Worm (Caenorhabditis elegans) whole organism, early embryonic: Measurements from ENCODE around the gene cyp-33C1.

ENCODE experiments used
- B0310.2 ChIP-seq: sonication (generic microtip); optimal IDR thresholded peaks from 2 replicates; lab custom pipeline; 2016; ENCODE audit warnings: mild to moderate bottlenecking, missing genetic modification characterization, missing compliant biosample characterization
- F13C5.2 ChIP-seq: sonication (generic microtip); optimal IDR thresholded peaks from 2 replicates; lab custom pipeline; 2017; ENCODE audit warnings: mild to moderate bottlenecking, missing genetic modification characterization, inconsistent platforms, missing compliant biosample characterization
- aly-1 ChIP-seq: sonication (generic microtip); optimal IDR thresholded peaks from 2 replicates; lab custom pipeline; 2016; ENCODE audit warnings: missing genetic modification characterization, missing compliant biosample characterization
- ama-1 ChIP-seq: fragments of 150-350 bp; optimal IDR thresholded peaks from 2 replicates; lab custom pipeline; 2014
- ceh-13 ChIP-seq: fragments of 200-800 bp; sonication (Bioruptor generic); optimal IDR thresholded peaks from 2 replicates; lab custom pipeline; 2018; ENCODE audit warnings: mild to moderate bottlenecking, missing genetic modification characterization, missing compliant biosample characterization
- ceh-36 ChIP-seq: sonication (generic microtip); optimal IDR thresholded peaks from 2 replicates; lab custom pipeline; 2016; ENCODE audit warnings: missing genetic modification characterization, inconsistent platforms, missing compliant biosample characterization
- ets-7 ChIP-seq: sonication (generic microtip); optimal IDR thresholded peaks from 2 replicates; lab custom pipeline; 2016; ENCODE audit warnings: missing genotype, missing genetic modification characterization, missing compliant biosample characterization
- flt-1 ChIP-seq: fragments of 200-800 bp; sonication (Bioruptor generic); IDR thresholded peaks from 2 replicates; pipeline ENCODE4 v1.3.6; 2022; ENCODE audit warnings: missing genetic modification characterization, missing compliant biosample characterization
- hmbx-1 ChIP-seq: sonication (generic microtip); optimal IDR thresholded peaks from 2 replicates; lab custom pipeline; 2016; ENCODE audit warnings: mild to moderate bottlenecking, missing genetic modification characterization, missing compliant biosample characterization
- hmg-4 ChIP-seq: fragments of 200-800 bp; sonication (Bioruptor generic); optimal IDR thresholded peaks from 2 replicates; lab custom pipeline; 2018; ENCODE audit warnings: mild to moderate bottlenecking, missing genetic modification characterization, missing compliant biosample characterization
- hnd-1 ChIP-seq: sonication (generic microtip); optimal IDR thresholded peaks from 2 replicates; lab custom pipeline; 2016; ENCODE audit warnings: missing genetic modification characterization, missing compliant biosample characterization
- pes-1 ChIP-seq: fragments of 200-800 bp; sonication (Bioruptor generic); IDR thresholded peaks from 2 replicates; pipeline ENCODE4 v1.3.6; 2022; ENCODE audit warnings: missing genetic modification reagents, missing genetic modification characterization, missing compliant biosample characterization
- scrt-1 ChIP-seq: fragments of 200-800 bp; sonication (Bioruptor generic); IDR thresholded peaks from 2 replicates; pipeline ENCODE4 v1.3.6; 2022; ENCODE audit warnings: missing genetic modification characterization, missing compliant biosample characterization
- sea-1 ChIP-seq: fragments of 200-800 bp; sonication (Bioruptor generic); conservative IDR thresholded peaks from 2 replicates; pipeline ENCODE4 v1.3.6; 2022; ENCODE audit warnings: missing genetic modification characterization, missing compliant biosample characterization
- tbx-11 ChIP-seq: fragments of 200-800 bp; sonication (Bioruptor generic); IDR thresholded peaks from 2 replicates; pipeline ENCODE4 v1.3.6; 2022; ENCODE audit warnings: missing genetic modification characterization, missing compliant biosample characterization
- tbx-37 ChIP-seq: fragments of 200-800 bp; sonication (Bioruptor generic); conservative IDR thresholded peaks from 2 replicates; pipeline ENCODE4 v1.3.6; 2022; ENCODE audit warnings: missing genetic modification reagents, missing genetic modification characterization, missing compliant biosample characterization
- tra-4 ChIP-seq: sonication (generic microtip); optimal IDR thresholded peaks from 2 replicates; lab custom pipeline; 2017; ENCODE audit warnings: missing genetic modification characterization, missing compliant biosample characterization

Gene cyp-33C1

DNA sequence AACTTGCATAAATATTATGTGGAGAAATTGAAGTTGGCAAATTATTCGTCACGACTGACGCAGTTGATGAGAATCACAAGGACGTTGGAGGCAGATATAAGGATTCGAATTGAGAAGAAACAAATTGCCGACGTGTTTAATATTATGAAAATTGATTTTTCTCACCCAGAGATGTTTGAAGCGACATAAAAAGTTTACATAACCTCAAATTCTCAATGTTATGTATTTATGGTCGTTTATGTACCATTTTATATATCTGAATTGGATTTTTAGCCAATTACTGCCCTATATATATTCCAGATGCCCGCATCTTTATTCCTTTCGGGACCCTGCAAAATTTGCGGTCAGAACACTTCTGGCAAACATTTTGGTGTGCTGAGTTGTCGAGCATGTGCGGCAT lies 49.5 kb downstream of the cyp-33C1 start, which contains the start of gene nhr-126:
TSS of gene nhr-126 (plus strand) at position 301 of the 400 bp plus-strand sequence.
- TF ChIP-seq flt-1 (GFP tag; lab: Robert Waterston, UW): no peak
- no peak for TF ChIP-seq B0310.2 (tag; lab: Kevin White, UChicago)
- TF ChIP-seq ceh-36 (tag; lab: Kevin White, UChicago): no peak
- no peak for TF ChIP-seq tbx-37 (GFP tag; lab: Robert Waterston, UW)
- TF ChIP-seq tbx-11 (GFP tag; lab: Robert Waterston, UW): no peak
- TF ChIP-seq sea-1 (GFP tag; lab: Robert Waterston, UW): no peak
- TF ChIP-seq hmg-4 (GFP tag; lab: Kevin White, UChicago): no peak
- TF ChIP-seq pes-1 (GFP tag; lab: Robert Waterston, UW): no peak
- no peak for TF ChIP-seq tra-4
- TF ChIP-seq scrt-1: no peak
- no peak for TF ChIP-seq F13C5.2 (tag; lab: Kevin White, UChicago)
- TF ChIP-seq hmbx-1 (tag; lab: Kevin White, UChicago): no peak
- TF ChIP-seq ama-1 (lab: Kevin White, UChicago): no peak
- no peak for TF ChIP-seq ets-7 (tag; lab: Kevin White, UChicago)
- TF ChIP-seq aly-1 (tag; lab: Kevin White, UChicago): no peak
- TF ChIP-seq ceh-13 (GFP tag; lab: Kevin White, UChicago): no peak
- no peak for TF ChIP-seq hnd-1 (tag; lab: Kevin White, UChicago)

DNA sequence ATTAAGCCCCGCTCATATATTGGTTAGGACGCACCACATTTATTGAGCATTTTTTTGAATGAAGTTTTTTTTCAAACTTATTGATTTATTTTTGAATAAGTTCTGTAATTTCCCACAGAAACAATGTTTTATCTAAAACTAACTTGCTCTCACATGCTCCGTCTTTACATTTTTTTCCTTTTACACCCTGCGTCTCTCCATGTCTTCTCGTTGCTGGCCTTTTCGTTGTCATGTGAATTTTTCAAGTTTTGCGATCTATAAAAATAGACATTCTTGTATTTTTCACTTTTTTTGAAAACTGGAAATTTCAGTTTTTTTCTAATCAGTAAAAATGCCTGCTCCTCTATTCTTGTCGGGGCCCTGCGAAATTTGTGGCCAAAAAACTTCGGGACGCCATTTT lies 51.6 kb downstream of the cyp-33C1 start, which contains the start of gene nhr-134:
TSS of gene nhr-134 (plus strand) at position 312 of the 400 bp plus-strand sequence.
- no peak for TF ChIP-seq ceh-13 (GFP tag; lab: Kevin White, UChicago)
- no peak for TF ChIP-seq hmbx-1 (tag; lab: Kevin White, UChicago)
- TF ChIP-seq hmg-4 (GFP tag; lab: Kevin White, UChicago): no peak
- TF ChIP-seq flt-1 (GFP tag; lab: Robert Waterston, UW): no peak
- no peak for TF ChIP-seq pes-1 (GFP tag; lab: Robert Waterston, UW)
- no peak for TF ChIP-seq F13C5.2 (tag; lab: Kevin White, UChicago)
- TF ChIP-seq hnd-1 (tag; lab: Kevin White, UChicago): no peak
